Fruit fly (Drosophila melanogaster) whole organism, embryonic: ENCODE results near the gene H.

Experiments
- Aef1 ChIP-seq: fragments of 200-800 bp; sonication (Bioruptor generic); IDR thresholded peaks from 3 replicates; pipeline ENCODE4 v1.3.6; 2022; ENCODE audit warnings: missing biosample characterization, missing genetic modification characterization
- B-H1 ChIP-seq: fragments of 200-800 bp; sonication (Bioruptor generic); IDR thresholded peaks from 3 replicates; pipeline ENCODE4 v1.3.6; 2022; ENCODE audit warnings: missing biosample characterization, missing genetic modification characterization
- Bgb ChIP-seq: fragments of 200-800 bp; sonication (Bioruptor generic); IDR thresholded peaks from 2 replicates; pipeline ENCODE4 v1.3.6; 2022; ENCODE audit warnings: missing biosample characterization, missing genetic modification characterization; ENCODE audit not compliant: partially characterized antibody
- BtbVII ChIP-seq: fragments of 200-800 bp; sonication (Bioruptor generic); optimal IDR thresholded peaks from 3 replicates; lab custom pipeline; 2017; ENCODE audit warnings: missing biosample characterization, mild to moderate bottlenecking, missing genetic modification characterization
- CG10431 ChIP-seq: fragments of 200-800 bp; sonication (Bioruptor generic); optimal IDR thresholded peaks from 3 replicates; lab custom pipeline; 2018; ENCODE audit warnings: missing biosample characterization, mild to moderate bottlenecking, missing genetic modification characterization
- CG11093 ChIP-seq: fragments of 200-800 bp; sonication (Bioruptor generic); IDR thresholded peaks from 3 replicates; pipeline ENCODE4 v1.3.6; 2022; ENCODE audit warnings: missing biosample characterization, missing genetic modification characterization
- CG12391 ChIP-seq: fragments of 200-800 bp; sonication (Bioruptor generic); optimal IDR thresholded peaks from 3 replicates; lab custom pipeline; 2018; ENCODE audit warnings: missing biosample characterization, mild to moderate bottlenecking, missing genetic modification characterization, moderate library complexity
- CG16779 ChIP-seq: fragments of 200-800 bp; sonication (Bioruptor generic); IDR thresholded peaks from 2 replicates; pipeline ENCODE4 v1.3.6; 2022; ENCODE audit warnings: missing biosample characterization, missing genetic modification characterization
- CG16813 ChIP-seq: fragments of 200-800 bp; sonication (Bioruptor generic); IDR thresholded peaks from 3 replicates; pipeline ENCODE4 v1.3.6; 2022; ENCODE audit warnings: missing biosample characterization, missing genetic modification characterization; ENCODE audit not compliant: partially characterized antibody
- CG18262 ChIP-seq: fragments of 200-800 bp; optimal IDR thresholded peaks from 3 replicates; lab custom pipeline; 2019; ENCODE audit warnings: missing biosample characterization, mild to moderate bottlenecking, missing genetic modification characterization, moderate library complexity
- CG30020 ChIP-seq: fragments of 200-800 bp; optimal IDR thresholded peaks from 2 replicates; lab custom pipeline; 2019; ENCODE audit warnings: missing biosample characterization, mild to moderate bottlenecking, missing genetic modification characterization, moderate library complexity
- CG34376 ChIP-seq: fragments of 200-800 bp; sonication (Bioruptor generic); optimal IDR thresholded peaks from 2 replicates; lab custom pipeline; 2018; ENCODE audit warnings: missing biosample characterization, mild to moderate bottlenecking, missing genetic modification characterization
- CG4820 ChIP-seq: fragments of 200-800 bp; sonication (Bioruptor generic); optimal IDR thresholded peaks from 3 replicates; lab custom pipeline; 2016; ENCODE audit warnings: missing biosample characterization, missing genetic modification characterization
- D19B ChIP-seq: fragments of 200-800 bp; sonication (Bioruptor generic); optimal IDR thresholded peaks from 2 replicates; lab custom pipeline; 2017; ENCODE audit warnings: missing biosample characterization, mild to moderate bottlenecking, missing genetic modification characterization
- Dip3 ChIP-seq: fragments of 200-800 bp; sonication (Bioruptor generic); optimal IDR thresholded peaks from 3 replicates; lab custom pipeline; 2016; ENCODE audit warnings: missing biosample characterization, missing genetic modification characterization
- Dp ChIP-seq: fragments of 200-800 bp; sonication (Bioruptor generic); optimal IDR thresholded peaks from 2 replicates; lab custom pipeline; 2018; ENCODE audit warnings: missing biosample characterization, mild to moderate bottlenecking, missing genetic modification characterization, moderate library complexity
- Fer3 ChIP-seq: fragments of 200-800 bp; sonication (Bioruptor generic); optimal IDR thresholded peaks from 2 replicates; lab custom pipeline; 2018; ENCODE audit warnings: missing biosample characterization, mild to moderate bottlenecking, missing genetic modification characterization, moderate library complexity
- HmgD ChIP-seq: fragments of 200-800 bp; sonication (Bioruptor generic); optimal IDR thresholded peaks from 3 replicates; lab custom pipeline; 2016; ENCODE audit warnings: missing biosample characterization, missing genetic modification characterization
- Nf-YA ChIP-seq: fragments of 200-800 bp; sonication (Bioruptor generic); IDR thresholded peaks from 2 replicates; pipeline ENCODE4 v1.3.6; 2022; ENCODE audit warnings: missing biosample characterization, missing genetic modification characterization
- Oli ChIP-seq: fragments of 200-800 bp; sonication (Bioruptor generic); optimal IDR thresholded peaks from 2 replicates; lab custom pipeline; 2018; ENCODE audit warnings: missing biosample characterization, mild to moderate bottlenecking, missing genetic modification characterization, moderate library complexity
- Ptx1 ChIP-seq: fragments of 200-800 bp; sonication (Bioruptor generic); IDR thresholded peaks from 2 replicates; pipeline ENCODE4 v1.3.6; 2022; ENCODE audit warnings: missing biosample characterization, missing genetic modification characterization
- Rfx ChIP-seq: fragments of 200-800 bp; sonication (Bioruptor generic); IDR thresholded peaks from 2 replicates; pipeline ENCODE4 v1.3.6; 2022; ENCODE audit warnings: missing biosample characterization, missing genetic modification characterization
- YL-1 ChIP-seq: fragments of 200-800 bp; sonication (Bioruptor generic); optimal IDR thresholded peaks from 3 replicates; lab custom pipeline; 2017; ENCODE audit warnings: missing biosample characterization, mild to moderate bottlenecking, missing genetic modification characterization
- aop ChIP-seq: fragments of 200-800 bp; sonication (Bioruptor generic); IDR thresholded peaks from 2 replicates; pipeline ENCODE4 v1.3.6; 2022; ENCODE audit warnings: missing biosample characterization, missing genetic modification characterization
- ato ChIP-seq: fragments of 200-800 bp; sonication (Bioruptor generic); IDR thresholded peaks from 2 replicates; pipeline ENCODE4 v1.3.6; 2022; ENCODE audit warnings: missing biosample characterization, missing genetic modification characterization; ENCODE audit not compliant: partially characterized antibody
- bsh ChIP-seq, 2 experiments: fragments of 200-800 bp; sonication (Bioruptor generic); optimal IDR thresholded peaks; 2 replicates each; lab custom pipeline; 2017 to 2018; ENCODE audit warnings: mild to moderate bottlenecking in 2 of 2, missing biosample characterization in 2 of 2, missing genetic modification characterization in 2 of 2, moderate library complexity in 1 of 2
- btn ChIP-seq: fragments of 200-800 bp; sonication (Bioruptor generic); optimal IDR thresholded peaks from 2 replicates; lab custom pipeline; 2016; ENCODE audit warnings: missing biosample characterization, missing genetic modification characterization
- cas ChIP-seq: fragments of 200-800 bp; sonication (Bioruptor generic); IDR thresholded peaks from 2 replicates; pipeline ENCODE4 v1.3.6; 2022; ENCODE audit warnings: missing biosample characterization, missing genetic modification characterization
- caup ChIP-seq: fragments of 200-800 bp; sonication (Bioruptor generic); optimal IDR thresholded peaks from 3 replicates; lab custom pipeline; 2017; ENCODE audit warnings: missing biosample characterization, mild to moderate bottlenecking, missing genetic modification characterization, moderate library complexity; ENCODE audit not compliant: severe bottlenecking
- corto ChIP-seq: fragments of 200-800 bp; sonication (Bioruptor generic); optimal IDR thresholded peaks from 2 replicates; lab custom pipeline; 2016; ENCODE audit warnings: missing biosample characterization, mild to moderate bottlenecking, missing genetic modification characterization, moderate library complexity
- emc ChIP-seq: fragments of 200-800 bp; sonication (Bioruptor generic); optimal IDR thresholded peaks from 2 replicates; lab custom pipeline; 2016; ENCODE audit warnings: missing biosample characterization, missing genetic modification characterization
- fd64A ChIP-seq: fragments of 200-800 bp; sonication (Bioruptor generic); optimal IDR thresholded peaks from 3 replicates; lab custom pipeline; 2018; ENCODE audit warnings: missing biosample characterization, mild to moderate bottlenecking, missing genetic modification characterization
- ham ChIP-seq: fragments of 200-800 bp; sonication (Bioruptor generic); IDR thresholded peaks from 2 replicates; pipeline ENCODE4 v1.3.6; 2022; ENCODE audit warnings: missing biosample characterization, missing genetic modification characterization
- hbn ChIP-seq: fragments of 200-800 bp; sonication (Bioruptor generic); IDR thresholded peaks from 2 replicates; pipeline ENCODE4 v1.3.6; 2022; ENCODE audit warnings: missing biosample characterization, missing genetic modification characterization; ENCODE audit not compliant: partially characterized antibody
- lab ChIP-seq: fragments of 200-800 bp; sonication (Bioruptor generic); optimal IDR thresholded peaks from 3 replicates; lab custom pipeline; 2017; ENCODE audit warnings: missing biosample characterization, missing genetic modification characterization, mild to moderate bottlenecking, moderate library complexity, missing genetic modification reagents
- lola ChIP-seq, 3 experiments: fragments of >200 bp in 2 of 3; fragments of 200-800 bp in 1 of 3; sonication (Bioruptor generic) in 1 of 3; optimal IDR thresholded peaks; 2 replicates each; lab custom pipeline; 2017 to 2019; ENCODE audit warnings: missing biosample characterization in 3 of 3, missing genetic modification characterization in 3 of 3, mild to moderate bottlenecking in 1 of 3, moderate library complexity in 1 of 3
- nerfin-2 ChIP-seq: fragments of 200-800 bp; sonication (Bioruptor generic); IDR thresholded peaks from 2 replicates; pipeline ENCODE4 v1.3.6; 2022; ENCODE audit warnings: missing biosample characterization, missing genetic modification characterization; ENCODE audit not compliant: partially characterized antibody
- nom ChIP-seq: fragments of 200-800 bp; sonication (Bioruptor generic); optimal IDR thresholded peaks from 2 replicates; lab custom pipeline; 2017; ENCODE audit warnings: missing biosample characterization, missing genetic modification characterization, mild to moderate bottlenecking, moderate library complexity, missing genetic modification reagents
- pros ChIP-seq: fragments of 200-800 bp; sonication (Bioruptor generic); optimal IDR thresholded peaks from 3 replicates; lab custom pipeline; 2019; ENCODE audit warnings: missing biosample characterization, mild to moderate bottlenecking, missing genetic modification characterization, moderate library complexity
- row ChIP-seq: fragments of 200-800 bp; sonication (Bioruptor generic); IDR thresholded peaks from 3 replicates; pipeline ENCODE4 v1.3.6; 2022; ENCODE audit warnings: missing biosample characterization, missing genetic modification characterization
- sc ChIP-seq, 3 experiments: fragments of >200 bp in 2 of 3; fragments of 200-800 bp in 1 of 3; sonication (Bioruptor generic) in 1 of 3; optimal IDR thresholded peaks; 2 replicates in 2 of 3; 3 replicates in 1 of 3; lab custom pipeline; 2017; ENCODE audit warnings: mild to moderate bottlenecking in 1 of 3, missing biosample characterization in 1 of 3, missing genetic modification characterization in 1 of 3, missing genetic modification reagents in 1 of 3
- shn ChIP-seq: fragments of 200-800 bp; sonication (Bioruptor generic); optimal IDR thresholded peaks from 3 replicates; lab custom pipeline; 2016; ENCODE audit warnings: missing biosample characterization, missing genetic modification characterization
- sisA ChIP-seq: fragments of 200-800 bp; sonication (Bioruptor generic); IDR thresholded peaks from 2 replicates; pipeline ENCODE4 v1.3.6; 2022; ENCODE audit warnings: missing biosample characterization, missing genetic modification characterization
- toy ChIP-seq: fragments of 200-800 bp; sonication (Bioruptor generic); IDR thresholded peaks from 2 replicates; pipeline ENCODE4 v1.3.6; 2022; ENCODE audit warnings: missing biosample characterization, missing genetic modification characterization
- tx ChIP-seq: fragments of 200-800 bp; sonication (Bioruptor generic); optimal IDR thresholded peaks from 2 replicates; lab custom pipeline; 2016; ENCODE audit warnings: missing biosample characterization, missing genetic modification characterization
- vfl ChIP-seq: fragments of 200-800 bp; sonication (Bioruptor generic); optimal IDR thresholded peaks from 2 replicates; lab custom pipeline; 2016; ENCODE audit warnings: missing biosample characterization, missing genetic modification characterization
- z ChIP-seq: fragments of 200-800 bp; sonication (Bioruptor generic); IDR thresholded peaks from 3 replicates; pipeline ENCODE4 v1.3.6; 2022; ENCODE audit warnings: missing biosample characterization, missing genetic modification characterization

Gene H

dm6 chr3R:20594194-20595144 lies 27.3 kb upstream of the H start (continued):
- no peak for TF ChIP-seq corto (GFP tag; lab: Kevin White, UChicago)
- no peak for TF ChIP-seq D19B (GFP tag; lab: Kevin White, UChicago)
- TF ChIP-seq z (GFP tag; lab: Robert Waterston, UW): no peak
- TF ChIP-seq pros (GFP tag; lab: Kevin White, UChicago): peak; percentile 79
- TF ChIP-seq CG12391 (tag; lab: Kevin White, UChicago): peak; percentile 96
- TF ChIP-seq BtbVII (GFP tag; lab: Kevin White, UChicago): peak; percentile 70
- no peak for TF ChIP-seq CG16779 (GFP tag; lab: Robert Waterston, UW)
- no peak for TF ChIP-seq CG16813 (GFP tag; lab: Robert Waterston, UW)
- peak; percentile 87 for TF ChIP-seq lab (GFP tag; lab: Kevin White, UChicago)
- peak; percentile 23 for TF ChIP-seq fd64A (GFP tag; lab: Kevin White, UChicago)
- peak; percentile 74 for TF ChIP-seq Aef1 (GFP tag; lab: Robert Waterston, UW)
- no peak for TF ChIP-seq tx (GFP tag; lab: Kevin White, UChicago)
- no peak for TF ChIP-seq hbn (GFP tag; lab: Robert Waterston, UW)
- TF ChIP-seq CG10431: peak; percentile 74
- TF ChIP-seq toy (GFP tag; lab: Robert Waterston, UW): peak; percentile 55; the same call in 1 of the 2 replicates
- TF ChIP-seq Nf-YA: peak; percentile 65
- TF ChIP-seq ham (GFP tag; lab: Robert Waterston, UW): no peak
- no peak for TF ChIP-seq vfl (GFP tag; lab: Kevin White, UChicago)
- peak; percentile 69; the same call in 2 of the 3 replicates for TF ChIP-seq CG11093
- TF ChIP-seq sisA (GFP tag; lab: Robert Waterston, UW): peak; percentile 75
- peak; percentile 72 for TF ChIP-seq CG30020
- peak; percentile 91 for TF ChIP-seq Oli (tag; lab: Kevin White, UChicago)
- TF ChIP-seq Dip3 (GFP tag; lab: Kevin White, UChicago): no peak
- TF ChIP-seq ato (GFP tag; lab: Robert Waterston, UW): no peak
- no peak for TF ChIP-seq aop (GFP tag; lab: Robert Waterston, UW)
- TF ChIP-seq emc (GFP tag; lab: Kevin White, UChicago): no peak
- TF ChIP-seq HmgD: no peak
- no peak for TF ChIP-seq Dp (GFP tag; lab: Kevin White, UChicago)
- TF ChIP-seq lola (GFP tag; optimal IDR thresholded peaks at IDR 0.05; lab: Kevin White, UChicago): peak in 1 of 3 experiments; percentile 98
- TF ChIP-seq Ptx1: peak; percentile 89
- no peak for TF ChIP-seq shn
- peak; percentile 98 for TF ChIP-seq CG18262 (tag; lab: Kevin White, UChicago)
- peak; percentile 49 for TF ChIP-seq Rfx (GFP tag; lab: Robert Waterston, UW)
- peak; percentile 73 for TF ChIP-seq row (GFP tag; lab: Robert Waterston, UW)
- TF ChIP-seq sc (optimal IDR thresholded peaks at IDR 0.05; lab: Kevin White, UChicago): no peak
- TF ChIP-seq sc (GFP tag; optimal IDR thresholded peaks at IDR 0.05; lab: Kevin White, UChicago): peak; percentile 87
- TF ChIP-seq B-H1 (GFP tag; lab: Robert Waterston, UW): peak; percentile 10; the same call in 2 of the 3 replicates
- no peak for TF ChIP-seq btn (GFP tag; lab: Kevin White, UChicago)
- peak; percentile 36 for TF ChIP-seq CG34376
- TF ChIP-seq nerfin-2: no peak
- TF ChIP-seq CG4820: peak; percentile 86
- no peak for TF ChIP-seq Bgb (GFP tag; lab: Robert Waterston, UW)
- peak; percentile 11; the same call in 1 of the 2 replicates for TF ChIP-seq cas (GFP tag; lab: Robert Waterston, UW)
- peak; percentile 20 for TF ChIP-seq YL-1 (GFP tag; lab: Kevin White, UChicago)
- peak; percentile 75 for TF ChIP-seq caup
- peak; percentile 79 to 95 for TF ChIP-seq bsh (GFP tag; optimal IDR thresholded peaks at IDR 0.05; lab: Kevin White, UChicago)
- peak; percentile 88 for TF ChIP-seq nom (GFP tag; lab: Kevin White, UChicago)
- peak; percentile 81 for TF ChIP-seq Fer3 (tag; lab: Kevin White, UChicago)
